Worm (Caenorhabditis elegans) whole organism, L4/young adult: Measurements from ENCODE around the gene cky-1.

ENCODE experiments used
- W03F9.2 ChIP-seq: fragments of 150-350 bp; optimal IDR thresholded peaks from 2 replicates; lab custom pipeline; 2014; ENCODE audit warnings: missing biosample characterization, missing genetic modification characterization
- dao-5 ChIP-seq: sonication (generic microtip); optimal IDR thresholded peaks from 2 replicates; lab custom pipeline; 2016; ENCODE audit warnings: missing genotype, missing genetic modification characterization, moderate library complexity, missing compliant biosample characterization
- him-1 ChIP-seq: sonication (generic microtip); optimal IDR thresholded peaks from 2 replicates; lab custom pipeline; 2016; ENCODE audit warnings: missing genotype, missing genetic modification reagents, missing genetic modification characterization, missing compliant biosample characterization

cky-1 gene

DNA sequence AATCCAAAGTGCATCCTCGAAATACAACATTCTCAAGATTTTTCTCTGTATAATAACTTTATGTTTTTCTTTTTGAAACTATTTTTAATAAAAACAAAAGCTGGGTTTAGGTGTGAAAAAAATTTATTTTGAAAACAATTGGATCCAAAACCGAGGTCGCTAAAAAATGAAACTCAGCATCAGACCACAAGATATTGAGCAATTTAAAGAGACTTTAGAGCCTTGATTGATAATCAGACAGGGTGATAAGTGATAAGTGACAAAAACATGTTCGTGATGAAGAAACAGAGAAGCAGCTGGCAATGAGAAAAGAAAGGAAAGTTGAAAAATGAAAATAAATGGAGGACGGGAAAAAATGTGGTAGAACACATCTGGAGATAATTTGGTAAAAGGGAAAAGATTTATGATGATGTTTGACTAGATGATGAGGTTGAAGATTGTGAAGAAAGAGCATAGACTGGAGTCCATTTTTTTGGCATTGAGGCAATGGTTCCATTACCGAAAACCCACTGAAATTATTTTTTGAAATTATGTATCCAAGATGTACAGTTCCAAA is 15.1 kb downstream of the cky-1 start, which contains the start of gene C15C8.6:
Gene C15C8.6 (minus strand): TSS at position 51 of the 556 bp plus-strand sequence.
- no peak for TF ChIP-seq him-1 (tag; lab: Kevin White, UChicago)
- no peak for TF ChIP-seq W03F9.2 (tag; lab: Kevin White, UChicago)
- TF ChIP-seq dao-5 (tag; lab: Kevin White, UChicago): no peak

ce11 chrV:12752407-12752806 is 15.9 kb downstream of the cky-1 start, which contains the start of gene C15C8.8:
Gene C15C8.8 (minus strand): TSS chrV:12752507.
- no peak for TF ChIP-seq W03F9.2 (tag; lab: Kevin White, UChicago)
- no peak for TF ChIP-seq him-1 (tag; lab: Kevin White, UChicago)
- TF ChIP-seq dao-5 (tag; lab: Kevin White, UChicago): no peak

DNA sequence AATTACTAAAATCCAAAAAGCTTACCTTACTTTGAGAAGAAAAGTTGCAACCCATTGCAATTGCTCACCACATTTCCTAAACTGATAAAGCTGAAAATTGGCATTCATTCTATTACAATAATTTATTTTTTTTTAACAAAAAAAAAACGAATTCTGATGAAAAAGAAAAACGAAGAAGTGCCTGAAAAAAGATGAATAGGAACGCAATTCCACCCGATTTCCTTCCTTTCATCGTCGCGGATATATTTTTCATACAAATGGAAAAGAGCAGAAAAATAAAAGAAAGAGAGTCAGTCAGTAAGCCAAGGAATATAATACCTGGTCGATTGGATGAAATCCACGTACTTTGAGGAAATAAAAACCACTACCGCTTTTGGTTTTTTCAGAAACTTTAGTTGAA is 18.3 kb downstream of the cky-1 start, which contains the start of gene gpa-13:
Gene gpa-13 (minus strand): TSS at position 101 of the 400 bp plus-strand sequence.
- TF ChIP-seq him-1 (tag; lab: Kevin White, UChicago): no peak
- no peak for TF ChIP-seq W03F9.2 (tag; lab: Kevin White, UChicago)
- TF ChIP-seq dao-5 (tag; lab: Kevin White, UChicago): no peak

ce11 chrV:12759660-12760059 is 23.2 kb downstream of the cky-1 start, which contains the start of gene papl-1:
Gene papl-1 (minus strand): TSS chrV:12759760.
- TF ChIP-seq W03F9.2 (tag; lab: Kevin White, UChicago) (no peak), him-1 (tag; lab: Kevin White, UChicago) (no peak), dao-5 (tag; lab: Kevin White, UChicago) (no peak)

DNA sequence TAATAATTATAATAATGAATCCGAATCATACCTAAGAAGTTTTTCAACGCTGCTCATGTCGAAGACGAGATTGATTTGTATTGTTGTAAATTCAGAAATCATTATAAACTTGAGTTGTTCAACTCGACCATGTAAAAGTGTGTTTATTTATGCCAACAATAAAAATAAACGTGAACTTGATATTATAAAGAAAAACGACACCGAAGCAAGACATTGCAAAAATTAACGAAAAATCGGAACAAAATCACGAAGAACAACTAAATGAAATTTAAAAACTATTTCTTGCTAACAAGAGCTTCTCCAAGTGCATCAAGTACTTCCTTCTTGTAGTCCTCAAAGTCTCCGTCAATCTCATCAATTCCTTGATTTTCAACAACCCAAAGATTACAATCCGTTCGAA is 24.4 kb downstream of the cky-1 start, which contains the start of gene F18E2.15:
Gene F18E2.15 (minus strand): TSS at position 101 of the 400 bp plus-strand sequence.
- TF ChIP-seq W03F9.2 (tag; lab: Kevin White, UChicago) (no peak), dao-5 (tag; lab: Kevin White, UChicago) (no peak), him-1 (tag; lab: Kevin White, UChicago) (no peak)

- TF ChIP-seq dao-5 (tag; lab: Kevin White, UChicago) (no peak), W03F9.2 (tag; lab: Kevin White, UChicago) (peak; percentile 11)
These were observed 26.9 kb downstream of the cky-1 start, which contains the start of the genes abcf-1 and scc-3 for ce11 chrV:12763291-12763995. Gene abcf-1 (minus strand): TSS chrV:12763375. Gene scc-3 (plus strand): TSS chrV:12763945.

- TF ChIP-seq him-1 (tag; lab: Kevin White, UChicago) (no peak), dao-5 (tag; lab: Kevin White, UChicago) (no peak), W03F9.2 (tag; lab: Kevin White, UChicago) (no peak)
These were observed 32.4 kb downstream of the cky-1 start, which contains the start of gene srt-43 for ce11 chrV:12768946-12769345. Gene srt-43 (plus strand): TSS chrV:12769246.

- TF ChIP-seq him-1 (tag; lab: Kevin White, UChicago) (no peak), W03F9.2 (tag; lab: Kevin White, UChicago) (no peak)
These were observed 36.7 kb downstream of the cky-1 start, which contains the start of gene ZC455.1 for ce11 chrV:12773222-12773621. Gene ZC455.1 (plus strand): TSS chrV:12773522.

ce11 chrV:12773852-12774251 is 37.3 kb downstream of the cky-1 start:
- TF ChIP-seq dao-5 (tag; lab: Kevin White, UChicago) (no peak), W03F9.2 (tag; lab: Kevin White, UChicago) (no peak), him-1 (tag; lab: Kevin White, UChicago) (no peak)

DNA sequence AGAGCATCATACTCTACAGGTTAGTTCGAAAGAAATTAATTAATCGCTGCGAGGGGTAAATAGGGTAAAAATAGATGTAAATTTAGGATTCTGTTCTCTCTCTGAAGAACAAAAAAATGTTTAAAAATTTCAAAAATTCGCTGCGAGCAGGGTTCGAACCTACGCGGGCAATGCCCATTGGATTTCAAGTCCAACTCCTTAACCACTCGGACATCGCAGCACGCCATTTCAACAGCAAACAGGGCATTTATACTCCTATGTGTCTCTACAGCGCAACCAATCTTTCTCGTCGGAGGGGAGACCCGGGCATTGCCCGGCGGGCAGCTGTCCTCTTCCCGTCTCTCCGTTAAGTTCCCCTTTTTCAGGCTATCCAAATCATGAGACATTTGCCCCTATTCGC is 43.7 kb downstream of the cky-1 start:
- TF ChIP-seq dao-5 (tag; lab: Kevin White, UChicago): peak; percentile 61
- no peak for TF ChIP-seq W03F9.2 (tag; lab: Kevin White, UChicago)
- peak; percentile 29 for TF ChIP-seq him-1 (tag; lab: Kevin White, UChicago)

ce11 chrV:12784861-12785260 is 48.4 kb downstream of the cky-1 start, which contains the start of gene sre-20:
Gene sre-20 (minus strand): TSS chrV:12784961.
- TF ChIP-seq him-1 (tag; lab: Kevin White, UChicago) (no peak), W03F9.2 (tag; lab: Kevin White, UChicago) (no peak), dao-5 (tag; lab: Kevin White, UChicago) (no peak)

DNA sequence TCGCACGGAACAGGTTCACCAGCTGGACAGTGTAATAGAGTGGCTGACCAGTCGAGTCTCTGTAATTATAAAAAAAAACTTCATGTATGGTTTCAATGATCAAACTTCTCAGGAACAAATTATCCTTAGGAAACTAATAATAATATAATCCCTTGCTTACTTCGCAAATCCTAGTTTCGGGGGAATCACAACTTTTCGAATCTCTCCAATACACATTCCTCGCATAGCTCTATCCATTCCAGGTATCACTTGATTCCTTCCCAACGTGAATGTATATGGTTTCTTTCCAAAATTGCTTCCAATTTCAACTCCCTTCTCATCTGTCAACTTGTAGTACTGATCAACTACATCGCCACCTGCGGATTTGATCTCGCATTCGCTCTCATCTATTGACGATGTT is 49.8 kb downstream of the cky-1 start:
- TF ChIP-seq dao-5 (tag; lab: Kevin White, UChicago) (no peak), W03F9.2 (tag; lab: Kevin White, UChicago) (no peak)

DNA sequence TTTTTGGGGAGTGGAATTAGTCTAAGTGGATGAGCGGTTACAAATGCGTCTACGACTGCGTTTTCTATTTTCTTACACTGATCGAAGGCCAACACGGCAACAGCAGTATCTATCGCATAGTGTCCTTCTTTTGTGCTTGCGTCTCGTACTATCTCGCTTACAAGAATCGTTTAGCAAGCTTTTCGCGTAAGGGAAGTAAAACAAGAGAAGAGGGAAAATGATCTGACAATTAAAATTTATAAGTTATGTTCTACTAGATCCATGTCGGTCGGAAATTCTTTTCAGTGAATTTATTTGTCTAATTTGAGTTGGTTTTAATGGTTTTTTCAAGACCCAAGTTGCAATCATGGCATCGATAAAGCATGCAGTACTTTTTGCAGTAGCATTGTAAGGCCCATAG is 50.5 kb downstream of the cky-1 start, which contains the start of gene fkb-4:
Gene fkb-4 (minus strand): TSS at position 101 of the 400 bp plus-strand sequence.
- TF ChIP-seq W03F9.2 (tag; lab: Kevin White, UChicago) (no peak), him-1 (tag; lab: Kevin White, UChicago) (no peak), dao-5 (tag; lab: Kevin White, UChicago) (no peak)
